Fruit fly (Drosophila melanogaster) whole organism, embryonic: Measurements from ENCODE around the gene CG7985.

Experiments used
- BEAF-32 ChIP-seq: fragments of 200-800 bp; sonication (Bioruptor generic); optimal IDR thresholded peaks from 3 replicates; lab custom pipeline; 2017; ENCODE audit warnings: missing biosample characterization, missing genetic modification characterization, mild to moderate bottlenecking, moderate library complexity, missing genetic modification reagents
- CG13287 ChIP-seq: fragments of 200-800 bp; sonication (Bioruptor generic); IDR thresholded peaks from 2 replicates; pipeline ENCODE4 v1.3.6; 2022; ENCODE audit warnings: missing biosample characterization, missing genetic modification characterization; ENCODE audit not compliant: partially characterized antibody
- CG14014 ChIP-seq: fragments of 200-800 bp; sonication (Bioruptor generic); IDR thresholded peaks from 2 replicates; pipeline ENCODE4 v1.3.6; 2022; ENCODE audit warnings: missing biosample characterization, missing genetic modification characterization
- CG1529 ChIP-seq: fragments of 200-800 bp; sonication (Bioruptor generic); optimal IDR thresholded peaks from 3 replicates; lab custom pipeline; 2018; ENCODE audit warnings: missing biosample characterization, missing genetic modification characterization
- CG15514 ChIP-seq: fragments of 200-800 bp; sonication (Bioruptor generic); optimal IDR thresholded peaks from 3 replicates; lab custom pipeline; 2017; ENCODE audit warnings: missing biosample characterization, missing genetic modification characterization, mild to moderate bottlenecking, moderate library complexity, missing genetic modification reagents
- CG1603 ChIP-seq: fragments of 200-800 bp; sonication (Bioruptor generic); optimal IDR thresholded peaks from 2 replicates; lab custom pipeline; 2019; ENCODE audit warnings: missing biosample characterization, mild to moderate bottlenecking, missing genetic modification characterization, moderate library complexity
- CG17328 ChIP-seq: fragments of 200-800 bp; sonication (Bioruptor generic); IDR thresholded peaks from 2 replicates; pipeline ENCODE4 v1.3.6; 2022; ENCODE audit warnings: missing biosample characterization, missing genetic modification characterization
- CG17802 ChIP-seq: fragments of 200-800 bp; sonication (Bioruptor generic); optimal IDR thresholded peaks from 2 replicates; lab custom pipeline; 2018; ENCODE audit warnings: missing biosample characterization, mild to moderate bottlenecking, missing genetic modification characterization, moderate library complexity
- CG2116 ChIP-seq: fragments of 200-800 bp; sonication (Bioruptor generic); optimal IDR thresholded peaks from 3 replicates; lab custom pipeline; 2018; ENCODE audit warnings: missing biosample characterization, mild to moderate bottlenecking, missing genetic modification characterization
- CG2120 ChIP-seq: fragments of 200-800 bp; sonication (Bioruptor generic); optimal IDR thresholded peaks from 3 replicates; lab custom pipeline; 2016; ENCODE audit warnings: missing biosample characterization, missing genetic modification characterization
- CG30020 ChIP-seq: fragments of 200-800 bp; optimal IDR thresholded peaks from 2 replicates; lab custom pipeline; 2019; ENCODE audit warnings: missing biosample characterization, mild to moderate bottlenecking, missing genetic modification characterization, moderate library complexity
- CG6791 ChIP-seq: fragments of 200-800 bp; sonication (Bioruptor generic); IDR thresholded peaks from 3 replicates; pipeline ENCODE4 v1.3.6; 2022; ENCODE audit warnings: missing biosample characterization, missing genetic modification characterization; ENCODE audit not compliant: partially characterized antibody
- CG7357 ChIP-seq: fragments of 200-800 bp; sonication (Bioruptor generic); IDR thresholded peaks from 3 replicates; pipeline ENCODE4 v1.3.6; 2022; ENCODE audit warnings: missing biosample characterization, missing genetic modification characterization
- CG9437 ChIP-seq: fragments of 200-800 bp; sonication (Bioruptor generic); optimal IDR thresholded peaks from 2 replicates; lab custom pipeline; 2018; ENCODE audit warnings: missing biosample characterization, mild to moderate bottlenecking, missing genetic modification characterization
- CG9817 ChIP-seq: fragments of 200-800 bp; sonication (Bioruptor generic); optimal IDR thresholded peaks from 2 replicates; lab custom pipeline; 2018; ENCODE audit warnings: missing biosample characterization, mild to moderate bottlenecking, missing genetic modification characterization, moderate library complexity
- Dfd ChIP-seq, 2 experiments: fragments of >200 bp; optimal IDR thresholded peaks; 2 replicates each; lab custom pipeline; 2017; ENCODE audit warnings: missing biosample characterization in 2 of 2, missing genetic modification characterization in 2 of 2
- Dll ChIP-seq: fragments of 200-800 bp; sonication (Bioruptor generic); IDR thresholded peaks from 4 replicates; pipeline ENCODE4 v1.3.6; 2022; ENCODE audit warnings: missing biosample characterization, missing genetic modification characterization; ENCODE audit not compliant: partially characterized antibody
- Dp ChIP-seq: fragments of 200-800 bp; sonication (Bioruptor generic); optimal IDR thresholded peaks from 2 replicates; lab custom pipeline; 2018; ENCODE audit warnings: missing biosample characterization, mild to moderate bottlenecking, missing genetic modification characterization, moderate library complexity
- Dref ChIP-seq: fragments of 200-800 bp; sonication (Bioruptor generic); IDR thresholded peaks from 2 replicates; pipeline ENCODE4 v1.3.6; 2022; ENCODE audit warnings: missing biosample characterization, missing genetic modification characterization
- Drgx ChIP-seq: fragments of 200-800 bp; sonication (Bioruptor generic); IDR thresholded peaks from 2 replicates; pipeline ENCODE4 v1.3.6; 2022; ENCODE audit warnings: missing biosample characterization, missing genetic modification characterization
- E2f2 ChIP-seq: fragments of 200-800 bp; sonication (Bioruptor generic); IDR thresholded peaks from 2 replicates; pipeline ENCODE4 v1.3.6; 2022; ENCODE audit warnings: missing biosample characterization, missing genetic modification characterization
- Fer3 ChIP-seq: fragments of 200-800 bp; sonication (Bioruptor generic); optimal IDR thresholded peaks from 2 replicates; lab custom pipeline; 2018; ENCODE audit warnings: missing biosample characterization, mild to moderate bottlenecking, missing genetic modification characterization, moderate library complexity
- HLH4C ChIP-seq: fragments of 200-800 bp; sonication (Bioruptor generic); IDR thresholded peaks from 3 replicates; pipeline ENCODE4 v1.3.6; 2022; ENCODE audit warnings: missing biosample characterization, missing genetic modification characterization; ENCODE audit not compliant: partially characterized antibody
- HmgZ ChIP-seq: fragments of 200-800 bp; sonication (Bioruptor generic); optimal IDR thresholded peaks from 2 replicates; lab custom pipeline; 2018; ENCODE audit warnings: missing biosample characterization, mild to moderate bottlenecking, missing genetic modification characterization
- Hr39 ChIP-seq: fragments of >200 bp; optimal IDR thresholded peaks from 2 replicates; lab custom pipeline; 2017
- Med ChIP-seq: fragments of 200-800 bp; sonication (Bioruptor generic); peaks from one replicate; lab custom pipeline; 2016; ENCODE audit warnings: missing biosample characterization, missing genetic modification characterization, mild to moderate bottlenecking, inconsistent platforms, moderate library complexity
- Myb ChIP-seq: fragments of 200-800 bp; sonication (Bioruptor generic); optimal IDR thresholded peaks from 2 replicates; lab custom pipeline; 2016; ENCODE audit warnings: missing biosample characterization, missing genetic modification characterization
- Nf-YA ChIP-seq: fragments of 200-800 bp; sonication (Bioruptor generic); IDR thresholded peaks from 2 replicates; pipeline ENCODE4 v1.3.6; 2022; ENCODE audit warnings: missing biosample characterization, missing genetic modification characterization
- Sry-δ ChIP-seq: fragments of 200-800 bp; sonication (Bioruptor generic); optimal IDR thresholded peaks from 2 replicates; lab custom pipeline; 2016; ENCODE audit warnings: missing biosample characterization, missing genetic modification characterization
- Taf1 ChIP-seq: fragments of 200-800 bp; sonication (Bioruptor generic); IDR thresholded peaks from 2 replicates; pipeline ENCODE4 v1.3.6; 2022; ENCODE audit warnings: missing biosample characterization, missing genetic modification characterization
- bowl ChIP-seq: fragments of 200-800 bp; sonication (Bioruptor generic); IDR thresholded peaks from 2 replicates; pipeline ENCODE4 v1.3.6; 2022; ENCODE audit warnings: missing biosample characterization, missing genetic modification characterization
- chm ChIP-seq: fragments of 200-800 bp; sonication (Bioruptor generic); IDR thresholded peaks from 2 replicates; pipeline ENCODE4 v1.3.6; 2022; ENCODE audit warnings: missing biosample characterization, missing genetic modification characterization
- dati ChIP-seq: fragments of 200-800 bp; sonication (Bioruptor generic); IDR thresholded peaks from 2 replicates; pipeline ENCODE4 v1.3.6; 2022; ENCODE audit warnings: missing biosample characterization, missing genetic modification characterization
- exex ChIP-seq: fragments of 200-800 bp; sonication (Bioruptor generic); optimal IDR thresholded peaks from 4 replicates; lab custom pipeline; 2018; ENCODE audit warnings: missing biosample characterization, mild to moderate bottlenecking, missing genetic modification characterization, moderate library complexity
- jumu ChIP-seq: fragments of 200-800 bp; sonication (Bioruptor generic); optimal IDR thresholded peaks from 3 replicates; lab custom pipeline; 2016; ENCODE audit warnings: missing biosample characterization, missing genetic modification characterization
- otp ChIP-seq: fragments of 200-800 bp; sonication (Bioruptor generic); IDR thresholded peaks from 3 replicates; pipeline ENCODE4, ENCODE4 v1.3.6; 2022; ENCODE audit warnings: missing biosample characterization, missing genetic modification characterization
- pzg ChIP-seq: fragments of 200-800 bp; sonication (Bioruptor generic); optimal IDR thresholded peaks from 3 replicates; lab custom pipeline; 2018; ENCODE audit warnings: missing biosample characterization, mild to moderate bottlenecking, missing genetic modification characterization, moderate library complexity
- row ChIP-seq: fragments of 200-800 bp; sonication (Bioruptor generic); IDR thresholded peaks from 3 replicates; pipeline ENCODE4 v1.3.6; 2022; ENCODE audit warnings: missing biosample characterization, missing genetic modification characterization
- sens ChIP-seq: fragments of 200-800 bp; sonication (Bioruptor generic); peaks from one replicate; lab custom pipeline; 2016; ENCODE audit warnings: missing biosample characterization, missing genetic modification characterization
- slbo ChIP-seq: fragments of 200-800 bp; sonication (Bioruptor generic); IDR thresholded peaks from 2 replicates; pipeline ENCODE4 v1.3.6; 2022; ENCODE audit warnings: missing biosample characterization, missing genetic modification characterization
- ssp ChIP-seq: fragments of 200-800 bp; sonication (Bioruptor generic); IDR thresholded peaks from 2 replicates; pipeline ENCODE4 v1.3.6; 2022; ENCODE audit warnings: missing biosample characterization, missing genetic modification characterization
- stwl ChIP-seq: fragments of 200-800 bp; sonication (Bioruptor generic); optimal IDR thresholded peaks from 3 replicates; lab custom pipeline; 2018; ENCODE audit warnings: missing biosample characterization, mild to moderate bottlenecking, missing genetic modification characterization, moderate library complexity
- trem ChIP-seq: fragments of 200-800 bp; optimal IDR thresholded peaks from 3 replicates; lab custom pipeline; 2019; ENCODE audit warnings: missing biosample characterization, mild to moderate bottlenecking, missing genetic modification characterization, moderate library complexity
- unpg ChIP-seq: fragments of 200-800 bp; sonication (Bioruptor generic); optimal IDR thresholded peaks from 3 replicates; lab custom pipeline; 2018; ENCODE audit warnings: missing biosample characterization, mild to moderate bottlenecking, missing genetic modification characterization, moderate library complexity
- zf30C ChIP-seq: fragments of 200-800 bp; sonication (Bioruptor generic); optimal IDR thresholded peaks from 3 replicates; lab custom pipeline; 2018; ENCODE audit warnings: missing biosample characterization, mild to moderate bottlenecking, missing genetic modification characterization

CG7985 gene

DNA sequence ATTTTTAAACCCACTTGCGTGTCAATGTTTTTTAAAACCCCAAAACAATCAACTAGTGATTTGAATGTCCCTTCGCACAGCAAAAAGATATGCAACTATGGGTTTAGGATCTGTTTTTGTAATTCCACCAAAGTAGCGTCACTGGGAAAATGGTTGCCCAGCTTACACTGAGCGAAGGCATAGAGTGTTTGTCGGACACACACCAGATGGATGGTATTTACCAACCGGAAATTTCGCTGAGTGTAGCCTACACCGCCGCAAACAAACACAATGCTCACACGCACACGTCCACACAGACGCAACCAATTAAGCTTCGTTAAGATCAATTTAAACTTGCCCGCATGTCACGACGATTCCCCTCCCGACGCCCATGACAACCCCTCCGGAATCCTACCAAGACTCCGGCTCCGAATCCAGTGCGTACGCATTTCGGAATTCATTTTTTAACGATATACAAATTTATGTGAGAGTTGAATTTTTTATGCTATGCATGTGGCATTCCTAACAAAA, 29.1 kb downstream of the CG7985 start (continued):
- TF ChIP-seq otp (GFP tag; lab: Robert Waterston, UW) (0 out of 3 replicates have a peak, but pooled peaks have one; percentile 51), slbo (GFP tag; lab: Robert Waterston, UW) (peak; percentile 24; the same call in 1 of the 2 replicates), CG17328 (GFP tag; lab: Robert Waterston, UW) (0 out of 2 replicates have a peak, but pooled peaks have one; percentile 13), CG9437 (GFP tag; lab: Kevin White, UChicago) (no peak), Nf-YA (0 out of 2 replicates have a peak, but pooled peaks have one; percentile 23), CG14014 (GFP tag; lab: Robert Waterston, UW) (no peak), bowl (GFP tag; lab: Robert Waterston, UW) (0 out of 2 replicates have a peak, but pooled peaks have one; percentile 20), chm (GFP tag; lab: Robert Waterston, UW) (peak; percentile 10; the same call in 1 of the 2 replicates), Drgx (GFP tag; lab: Robert Waterston, UW) (0 out of 2 replicates have a peak, but pooled peaks have one; percentile 17)

DNA sequence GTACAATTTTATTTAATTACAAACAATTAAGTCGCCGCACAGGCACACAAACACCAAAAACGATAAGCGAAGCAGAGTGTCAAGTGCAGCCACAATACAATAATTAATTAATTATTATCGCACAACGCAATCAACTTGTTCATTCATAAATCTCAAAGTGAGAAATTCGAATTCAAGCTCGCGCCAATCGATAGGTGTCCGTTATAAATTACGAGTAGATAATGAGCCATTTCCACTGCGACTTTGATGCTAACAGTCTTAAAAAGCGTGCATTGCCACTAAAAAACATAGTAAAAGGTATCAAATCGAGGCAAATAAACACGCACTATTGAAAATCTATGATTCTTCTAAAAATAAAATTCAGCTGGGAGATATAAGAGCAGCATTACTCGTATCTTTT, 30.6 kb downstream of the CG7985 start:
- TF ChIP-seq CG6791 (GFP tag; lab: Robert Waterston, UW) = 0 out of 3 replicates have a peak, but pooled peaks have one; percentile 27
- TF ChIP-seq Dfd (GFP tag; optimal IDR thresholded peaks at IDR 0.05; lab: Kevin White, UChicago) = no peak
- no peak for TF ChIP-seq unpg (GFP tag; lab: Kevin White, UChicago)
- TF ChIP-seq stwl (tag; lab: Kevin White, UChicago) = peak; percentile 42
- peak; percentile 86 for TF ChIP-seq CG17802
- TF ChIP-seq Dp (GFP tag; lab: Kevin White, UChicago) = peak; percentile 60
- peak; percentile 26 for TF ChIP-seq CG1603 (tag; lab: Kevin White, UChicago)
- TF ChIP-seq CG2116 (GFP tag; lab: Kevin White, UChicago) = peak; percentile 10
- no peak for TF ChIP-seq bowl (GFP tag; lab: Robert Waterston, UW)
- peak; percentile 9 for TF ChIP-seq exex (tag; lab: Kevin White, UChicago)
- TF ChIP-seq Sry-δ (GFP tag; lab: Kevin White, UChicago) = peak; percentile 32
- no peak for TF ChIP-seq Taf1 (GFP tag; lab: Robert Waterston, UW)
- no peak for TF ChIP-seq Hr39
- TF ChIP-seq zf30C = no peak
- TF ChIP-seq CG13287 (GFP tag; lab: Robert Waterston, UW) = peak; percentile 43; the same call in 1 of the 2 replicates
- peak; percentile 50 for TF ChIP-seq Med
- peak; percentile 80 for TF ChIP-seq Myb (GFP tag; lab: Kevin White, UChicago)
- TF ChIP-seq Dll (GFP tag; lab: Robert Waterston, UW) = 0 out of 4 replicates have a peak, but pooled peaks have one; percentile 20
- peak; percentile 47 for TF ChIP-seq CG15514
- TF ChIP-seq jumu = no peak
- peak; percentile 45 for TF ChIP-seq sens (GFP tag; lab: Kevin White, UChicago)
- TF ChIP-seq E2f2 (GFP tag; lab: Robert Waterston, UW) = peak; percentile 51; the same call in 1 of the 2 replicates
- no peak for TF ChIP-seq HmgZ
- TF ChIP-seq CG30020 (tag; lab: Kevin White, UChicago) = peak; percentile 21
- no peak for TF ChIP-seq CG9817 (tag; lab: Kevin White, UChicago)
- TF ChIP-seq CG1529 = no peak
- TF ChIP-seq ssp (GFP tag; lab: Robert Waterston, UW) = peak; percentile 84
- TF ChIP-seq HLH4C = 0 out of 3 replicates have a peak, but pooled peaks have one; percentile 25
- no peak for TF ChIP-seq Fer3 (tag; lab: Kevin White, UChicago)
- peak; percentile 13 for TF ChIP-seq trem (tag; lab: Kevin White, UChicago)
- peak; percentile 37 for TF ChIP-seq pzg
- TF ChIP-seq dati (GFP tag; lab: Robert Waterston, UW) = no peak
- TF ChIP-seq CG7357 (GFP tag; lab: Robert Waterston, UW) = peak; percentile 79
- peak; percentile 20; the same call in 1 of the 3 replicates for TF ChIP-seq row (GFP tag; lab: Robert Waterston, UW)
- no peak for TF ChIP-seq CG2120 (GFP tag; lab: Kevin White, UChicago)
- peak; percentile 41 for TF ChIP-seq BEAF-32 (GFP tag; lab: Kevin White, UChicago)
- peak; percentile 46; the same call in 1 of the 2 replicates for TF ChIP-seq Dref
